Worm (Caenorhabditis elegans) whole organism, L4 larva: ENCODE data around the gene F49A5.10.

Experiments used
- D1046.2 ChIP-seq: fragments of 200-800 bp; sonication (Bioruptor generic); IDR thresholded peaks from 2 replicates; pipeline ENCODE4 v1.3.6; 2022; ENCODE audit warnings: missing genetic modification characterization, missing compliant biosample characterization
- F10B5.3 ChIP-seq: sonication (generic microtip); optimal IDR thresholded peaks from 2 replicates; lab custom pipeline; 2016; ENCODE audit warnings: mild to moderate bottlenecking, missing genetic modification characterization, missing compliant biosample characterization
- F49E8.2 ChIP-seq: sonication (generic microtip); optimal IDR thresholded peaks from 2 replicates; lab custom pipeline; 2016; ENCODE audit warnings: missing compliant biosample characterization, mild to moderate bottlenecking, missing genetic modification characterization, borderline replicate concordance
- R02D3.7 ChIP-seq: fragments of 150-350 bp; sonication (generic microtip); optimal IDR thresholded peaks from 3 replicates; lab custom pipeline; 2014; ENCODE audit warnings: missing biosample characterization, missing genetic modification characterization
- T26A8.4 ChIP-seq: fragments of 200-800 bp; sonication (Bioruptor generic); IDR thresholded peaks from 2 replicates; pipeline ENCODE4 v1.3.6; 2022; ENCODE audit warnings: missing genetic modification characterization, missing compliant biosample characterization
- ZK546.5 ChIP-seq, 2 experiments: sonication (generic microtip); optimal IDR thresholded peaks; 2 replicates each; lab custom pipeline; 2017; ENCODE audit warnings: missing biosample characterization in 2 of 2, missing genetic modification characterization in 2 of 2
- arid-1 ChIP-seq: fragments of 200-800 bp; sonication (Bioruptor generic); conservative IDR thresholded peaks from 2 replicates; pipeline ENCODE4 v1.3.6; 2022; ENCODE audit warnings: missing genetic modification reagents, missing genetic modification characterization, missing compliant biosample characterization
- ceh-20 ChIP-seq: fragments of 200-800 bp; sonication (Bioruptor generic); IDR thresholded peaks from 2 replicates; pipeline ENCODE4 v1.3.6; 2022; ENCODE audit warnings: missing genetic modification reagents, missing genetic modification characterization, missing compliant biosample characterization
- ceh-32 ChIP-seq: sonication (generic microtip); optimal IDR thresholded peaks from 2 replicates; lab custom pipeline; 2016; ENCODE audit warnings: mild to moderate bottlenecking, missing genetic modification characterization, missing compliant biosample characterization; ENCODE audit not compliant: poor library complexity
- ceh-62 ChIP-seq: sonication (generic microtip); optimal IDR thresholded peaks from 2 replicates; lab custom pipeline; 2017; ENCODE audit warnings: missing biosample characterization, missing genetic modification characterization
- ctbp-1 ChIP-seq: fragments of 200-800 bp; sonication (Bioruptor generic); IDR thresholded peaks from 2 replicates; pipeline ENCODE4 v1.3.6; 2022; ENCODE audit warnings: missing genetic modification reagents, missing genetic modification characterization, missing compliant biosample characterization
- daf-12 ChIP-seq: fragments of 150-350 bp; optimal IDR thresholded peaks from 2 replicates; lab custom pipeline; 2014; ENCODE audit warnings: missing biosample characterization, missing genetic modification reagents, missing genetic modification characterization
- dmd-9 ChIP-seq: fragments of 200-800 bp; sonication (Bioruptor generic); IDR thresholded peaks from 2 replicates; pipeline ENCODE4 v1.3.6; 2022; ENCODE audit warnings: missing genetic modification reagents, missing genetic modification characterization, missing compliant biosample characterization
- dve-1 ChIP-seq: sonication (generic microtip); optimal IDR thresholded peaks from 2 replicates; lab custom pipeline; 2017; ENCODE audit warnings: antibody characterized with exemption, mild to moderate bottlenecking, missing genetic modification characterization, missing compliant biosample characterization; ENCODE audit not compliant: insufficient read depth
- fkh-10 ChIP-seq: fragments of 150-350 bp; optimal IDR thresholded peaks from 2 replicates; lab custom pipeline; 2014; ENCODE audit warnings: missing biosample characterization, missing genetic modification reagents, missing genetic modification characterization
- hlh-30 ChIP-seq: sonication (generic microtip); optimal IDR thresholded peaks from 2 replicates; lab custom pipeline; 2017; ENCODE audit warnings: antibody characterized with exemption, mild to moderate bottlenecking, missing genetic modification characterization, missing compliant biosample characterization; ENCODE audit not compliant: insufficient read depth
- lin-15B ChIP-seq: fragments of 150-350 bp; sonication (generic microtip); optimal IDR thresholded peaks from 3 replicates; lab custom pipeline; 2014; ENCODE audit warnings: missing biosample characterization, missing genetic modification characterization
- madf-5 ChIP-seq, 2 experiments: fragments of 200-800 bp; sonication (Bioruptor generic); IDR thresholded peaks; 2 replicates each; pipeline ENCODE4 v1.3.6; 2022; ENCODE audit warnings: missing compliant biosample characterization in 2 of 2, missing genetic modification characterization in 2 of 2
- madf-9 ChIP-seq: fragments of 200-800 bp; sonication (Bioruptor generic); conservative IDR thresholded peaks from 2 replicates; pipeline ENCODE4 v1.3.6; 2022; ENCODE audit warnings: missing genetic modification reagents, missing genetic modification characterization, missing compliant biosample characterization
- mxl-3 ChIP-seq: fragments of 200-800 bp; sonication (Bioruptor generic); optimal IDR thresholded peaks from 2 replicates; lab custom pipeline; 2018; ENCODE audit warnings: mild to moderate bottlenecking, missing genetic modification characterization, missing compliant biosample characterization
- nhr-10 ChIP-seq: fragments of 150-350 bp; optimal IDR thresholded peaks from 2 replicates; lab custom pipeline; 2014; ENCODE audit warnings: missing biosample characterization, missing genetic modification characterization
- nhr-28 ChIP-seq: fragments of 150-350 bp; optimal IDR thresholded peaks from 2 replicates; lab custom pipeline; 2014; ENCODE audit warnings: missing biosample characterization, missing genetic modification characterization
- nhr-48 ChIP-seq: sonication (generic microtip); optimal IDR thresholded peaks from 2 replicates; lab custom pipeline; 2016; ENCODE audit warnings: mild to moderate bottlenecking, missing genetic modification characterization, missing compliant biosample characterization
- pha-4 ChIP-seq, 2 experiments: fragments of 150-350 bp in 1 of 2; fragments of 200-800 bp in 1 of 2; sonication (Bioruptor generic) in 1 of 2; IDR thresholded peaks in 1 of 2; optimal IDR thresholded peaks in 1 of 2; 2 replicates each; pipeline versions ENCODE4 v1.3.6 to Lab custom; 2014 to 2022; ENCODE audit warnings: missing genetic modification characterization in 2 of 2, missing genetic modification reagents in 2 of 2, missing biosample characterization in 1 of 2, missing compliant biosample characterization in 1 of 2
- unc-39 ChIP-seq: sonication (generic microtip); optimal IDR thresholded peaks from 2 replicates; lab custom pipeline; 2017; ENCODE audit warnings: missing biosample characterization, missing genetic modification characterization
- unc-62 ChIP-seq, 3 experiments: fragments of 150-350 bp in 1 of 3; sonication (generic microtip); optimal IDR thresholded peaks in 2 of 3; peaks in 1 of 3; 1 replicate in 1 of 3; 2 replicates in 2 of 3; lab custom pipeline; 2014 to 2017; ENCODE audit warnings: missing biosample characterization in 3 of 3, missing genetic modification characterization in 3 of 3, missing genetic modification reagents in 3 of 3, missing genotype in 1 of 3
- vab-7 ChIP-seq: fragments of 200-800 bp; sonication (Bioruptor generic); IDR thresholded peaks from 2 replicates; pipeline ENCODE4 v1.3.6; 2022; ENCODE audit warnings: missing genetic modification reagents, missing genetic modification characterization, missing compliant biosample characterization
- ztf-7 ChIP-seq: fragments of 150-350 bp; optimal IDR thresholded peaks from 2 replicates; lab custom pipeline; 2014; ENCODE audit warnings: missing biosample characterization, missing genetic modification characterization

The F49A5.10 gene

DNA sequence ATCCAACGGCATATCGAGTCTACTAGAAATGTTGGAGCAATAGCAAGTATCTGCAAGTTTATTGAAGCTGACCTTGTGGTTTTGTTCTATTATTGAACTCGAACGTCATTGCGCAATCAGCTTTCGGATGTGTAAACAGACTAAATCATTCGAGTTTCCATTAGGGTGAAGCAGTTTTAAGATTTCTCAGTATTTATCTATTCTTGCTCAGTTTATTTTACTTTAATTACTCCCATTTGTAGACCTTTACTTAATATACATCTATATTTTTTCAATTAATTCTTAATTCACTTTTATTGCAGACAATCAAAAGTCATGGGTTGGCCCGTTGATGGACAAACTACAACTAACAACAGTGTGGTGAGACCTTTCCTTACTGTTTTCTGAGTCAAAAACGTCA lies 5.6 kb downstream of the F49A5.10 start, which contains the start of gene F09C6.14 (continued):
- no peak for TF ChIP-seq hlh-30 (tag; lab: Kevin White, UChicago)
- TF ChIP-seq madf-9 (GFP tag; lab: Robert Waterston, UW), result no peak

DNA sequence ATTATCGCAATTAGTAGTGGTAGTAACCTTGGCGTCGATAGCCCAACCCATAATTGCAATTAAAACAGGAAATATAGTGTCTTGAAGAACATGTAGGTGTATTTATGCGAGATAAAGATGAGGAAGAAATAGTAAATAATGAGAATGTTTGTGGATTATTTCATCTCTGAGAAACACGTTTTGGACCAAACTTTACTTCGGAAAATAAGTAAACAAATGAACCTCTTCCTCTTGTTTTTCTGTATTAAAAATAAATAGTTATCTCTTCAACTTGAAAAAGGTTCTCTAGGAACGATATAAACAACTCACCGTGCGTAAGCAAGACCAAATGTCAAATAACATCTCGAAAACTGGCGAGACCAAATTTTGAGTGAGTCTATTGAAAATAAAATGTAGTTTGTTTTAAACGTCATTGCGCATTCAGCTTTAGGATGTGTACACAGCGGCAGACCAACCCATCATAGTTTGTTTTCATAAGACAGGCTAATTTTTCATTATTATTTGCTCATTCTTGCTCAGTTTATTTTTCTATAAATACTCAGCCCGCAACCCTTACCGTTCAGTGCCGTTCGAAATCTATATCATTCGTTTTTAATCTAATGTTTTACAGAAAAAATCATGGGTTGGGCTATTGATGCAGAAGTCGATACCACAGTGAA lies 7.3 kb downstream of the F49A5.10 start, which contains the start of the genes F09C6.11 and F09C6.12:
Gene F09C6.11, minus strand, starts transcription at position 51 of the 659 bp plus-strand sequence.
Gene F09C6.12, plus strand, starts transcription at position 609 of the 659 bp plus-strand sequence.
- TF ChIP-seq pha-4 (GFP tag; IDR thresholded peaks at IDR 0.05; lab: Robert Waterston, UW) (no peak), pha-4 (tag; optimal IDR thresholded peaks at IDR 0.05; lab: Kevin White, UChicago) (peak; percentile 27), mxl-3 (GFP tag; lab: Kevin White, UChicago) (no peak)

DNA sequence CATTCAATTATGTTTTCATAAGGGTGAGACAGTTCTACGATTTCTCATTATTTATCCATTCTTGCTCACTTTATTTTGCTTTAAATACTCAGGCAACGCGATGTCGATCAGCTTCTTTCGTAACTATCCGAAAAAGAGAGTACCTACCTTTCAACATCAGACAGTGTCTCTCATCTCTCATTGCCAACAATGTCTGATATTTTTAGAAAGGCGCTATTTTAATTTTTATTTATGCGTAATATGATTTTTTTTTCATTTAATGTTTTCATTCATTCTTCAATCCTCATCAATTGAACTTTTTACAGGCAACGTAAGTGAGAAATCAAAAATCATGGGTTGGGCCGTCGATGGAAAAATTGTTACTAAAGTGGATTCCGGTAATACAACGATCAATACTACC lies 9.7 kb downstream of the F49A5.10 start, which contains the start of gene F09C6.13:
Gene F09C6.13, plus strand, starts transcription at position 301 of the 400 bp plus-strand sequence.
- no peak for TF ChIP-seq F10B5.3
- TF ChIP-seq unc-62 (GFP tag; optimal IDR thresholded peaks at IDR 0.05 in 1 of 2; lab: Kevin White, UChicago), result peak in 1 of 2 experiments; percentile 6
- TF ChIP-seq unc-62 (tag; optimal IDR thresholded peaks at IDR 0.05; lab: Kevin White, UChicago), result no peak

DNA sequence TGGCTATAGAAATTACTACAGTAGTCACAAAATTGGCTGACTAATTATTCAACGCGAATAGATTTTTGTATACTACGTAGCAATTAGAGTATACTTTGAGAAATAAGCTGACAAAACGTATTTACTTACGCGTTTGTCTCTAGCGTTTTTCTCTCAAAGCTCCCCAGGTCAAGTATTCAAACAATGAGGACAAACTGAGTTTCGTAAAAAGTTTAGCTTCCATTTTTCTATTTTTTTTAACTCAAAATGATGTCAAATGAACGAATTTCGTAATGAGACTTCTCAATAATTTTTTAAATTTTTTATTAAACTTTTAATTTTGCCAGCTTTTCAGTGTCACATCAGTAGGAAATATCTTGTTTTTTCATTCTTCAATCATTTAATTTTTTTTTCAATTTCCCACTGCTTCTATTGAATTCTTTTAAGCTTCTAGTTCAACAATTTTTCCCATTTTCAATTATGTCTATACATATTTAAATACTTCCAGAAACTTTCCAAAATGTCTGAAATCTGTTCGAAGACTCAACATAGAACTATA lies 13.8 kb downstream of the F49A5.10 start, which contains the start of the genes ifas-2 and fbxa-44:
Gene ifas-2, minus strand, starts transcription at position 101 of the 538 bp plus-strand sequence.
Gene fbxa-44, plus strand, starts transcription at position 488 of the 538 bp plus-strand sequence.
- TF ChIP-seq mxl-3 (GFP tag; lab: Kevin White, UChicago) (no peak), vab-7 (no peak), D1046.2 (GFP tag; lab: Robert Waterston, UW) (no peak), nhr-48 (tag; lab: Kevin White, UChicago) (no peak), madf-9 (GFP tag; lab: Robert Waterston, UW) (no peak), dmd-9 (GFP tag; lab: Robert Waterston, UW) (no peak), ceh-62 (tag; lab: Kevin White, UChicago) (no peak), arid-1 (GFP tag; lab: Robert Waterston, UW) (no peak), ceh-32 (no peak), ctbp-1 (no peak), daf-12 (tag; lab: Kevin White, UChicago) (no peak), ZK546.5 (tag; optimal IDR thresholded peaks at IDR 0.05; lab: Kevin White, UChicago) (no peak), madf-5 (GFP tag; IDR thresholded peaks at IDR 0.05; lab: Robert Waterston, UW) (no peak), R02D3.7 (tag; lab: Kevin White, UChicago) (no peak), unc-39 (no peak), dve-1 (tag; lab: Kevin White, UChicago) (no peak), T26A8.4 (GFP tag; lab: Robert Waterston, UW) (no peak)

DNA sequence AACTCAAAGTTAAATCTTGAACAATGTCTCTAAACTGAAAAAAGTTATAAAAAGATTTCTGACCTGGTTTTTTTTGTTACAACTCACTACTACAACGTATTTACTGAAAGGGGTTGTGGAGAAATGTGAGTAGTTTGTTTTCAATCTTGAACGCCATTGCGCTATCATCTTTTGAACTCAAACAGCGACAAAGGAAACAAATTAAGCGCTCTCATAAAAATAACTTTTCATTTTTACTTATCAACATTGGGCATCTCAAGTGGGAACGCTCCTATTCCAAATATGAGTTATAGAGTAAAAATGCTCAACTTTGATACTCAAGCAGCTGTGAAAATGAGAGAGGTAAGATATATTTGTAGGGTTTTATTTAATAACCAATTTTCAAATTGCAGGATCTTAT lies 18.4 kb downstream of the F49A5.10 start, which contains the start of gene F09C6.15:
Gene F09C6.15, plus strand, starts transcription at position 301 of the 400 bp plus-strand sequence.
- no peak for TF ChIP-seq mxl-3 (GFP tag; lab: Kevin White, UChicago)
- TF ChIP-seq, all 104 proteins: peak for 0

DNA sequence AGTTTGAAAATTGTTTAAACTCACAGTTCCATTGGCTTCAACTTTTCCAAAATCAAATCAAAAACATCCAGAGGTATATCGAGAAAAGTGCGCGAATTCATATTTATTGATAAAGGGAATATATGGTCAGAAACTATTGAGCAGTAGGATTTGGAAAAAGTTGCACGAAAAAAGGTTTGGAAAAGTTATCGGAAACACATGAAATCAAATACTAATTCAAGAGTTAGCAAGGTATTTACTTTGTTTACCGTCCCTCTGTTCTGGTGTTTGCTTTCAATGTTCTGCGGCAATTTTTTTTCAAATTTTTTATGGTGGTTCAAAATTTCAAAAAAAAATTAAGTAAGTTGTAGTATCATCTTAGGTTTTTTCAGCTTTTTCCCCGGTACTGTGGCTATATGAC lies 24.3 kb downstream of the F49A5.10 start, which contains the start of gene fbxa-45:
Gene fbxa-45, minus strand, starts transcription at position 101 of the 400 bp plus-strand sequence.
- no peak for TF ChIP-seq F49E8.2
- TF ChIP-seq fkh-10 (GFP tag; lab: Kevin White, UChicago), result no peak
- TF ChIP-seq lin-15B (tag; lab: Kevin White, UChicago), result no peak
- no peak for TF ChIP-seq ztf-7 (tag; lab: Kevin White, UChicago)
- TF ChIP-seq T26A8.4 (GFP tag; lab: Robert Waterston, UW), result no peak
- no peak for TF ChIP-seq nhr-28 (tag; lab: Kevin White, UChicago)
- TF ChIP-seq nhr-10 (tag; lab: Kevin White, UChicago), result no peak
- TF ChIP-seq ceh-20, result no peak
- no peak for TF ChIP-seq D1046.2 (GFP tag; lab: Robert Waterston, UW)
- TF ChIP-seq, all 104 proteins: peak for 0
